Worm (Caenorhabditis elegans) whole organism, L1 larva: ENCODE data around the gene sra-2.
A peak's percentile ranks its signal among the peaks of the same experiment; 100 is the strongest.

Experiments used
- C04F5.9 ChIP-seq: sonication (generic microtip); optimal IDR thresholded peaks from 2 replicates; lab custom pipeline; 2016; ENCODE audit warnings: missing genetic modification characterization, missing compliant biosample characterization
- F16B12.6 ChIP-seq: fragments of 150-350 bp; optimal IDR thresholded peaks from 2 replicates; lab custom pipeline; 2014; ENCODE audit warnings: missing biosample characterization, missing genetic modification characterization
- alr-1 ChIP-seq: fragments of 200-800 bp; sonication (Bioruptor generic); optimal IDR thresholded peaks from 2 replicates; lab custom pipeline; 2018; ENCODE audit warnings: borderline replicate concordance, mild to moderate bottlenecking, missing genetic modification characterization, missing compliant biosample characterization
- ama-1 ChIP-seq: fragments of 150-350 bp; optimal IDR thresholded peaks from 2 replicates; lab custom pipeline; 2014
- ceh-8 ChIP-seq: fragments of 200-800 bp; sonication (Bioruptor generic); optimal IDR thresholded peaks from 2 replicates; lab custom pipeline; 2018; ENCODE audit warnings: mild to moderate bottlenecking, missing genetic modification characterization, moderate library complexity, missing compliant biosample characterization
- efl-1 ChIP-seq, 4 experiments: fragments of 150-350 bp; optimal IDR thresholded peaks in 3 of 4; peaks in 1 of 4; 1 replicate in 1 of 4; 2 replicates in 3 of 4; lab custom pipeline; 2014; ENCODE audit warnings: missing biosample characterization in 2 of 4, missing genetic modification characterization in 2 of 4, missing genetic modification reagents in 2 of 4
- ets-5 ChIP-seq: fragments of 200-800 bp; sonication (Bioruptor generic); IDR thresholded peaks from 2 replicates; pipeline ENCODE4 v1.3.6; 2022; ENCODE audit warnings: missing genetic modification characterization, missing compliant biosample characterization
- fkh-4 ChIP-seq: sonication (generic microtip); optimal IDR thresholded peaks from 2 replicates; lab custom pipeline; 2016; ENCODE audit warnings: missing compliant biosample characterization, missing genetic modification characterization, borderline replicate concordance
- hlh-17 ChIP-seq: fragments of 200-800 bp; sonication (Bioruptor generic); optimal IDR thresholded peaks from 2 replicates; lab custom pipeline; 2018; ENCODE audit warnings: missing genetic modification characterization, mild to moderate bottlenecking, missing compliant biosample characterization, moderate library complexity, borderline replicate concordance
- irx-1 ChIP-seq: sonication (generic microtip); optimal IDR thresholded peaks from 2 replicates; lab custom pipeline; 2016; ENCODE audit warnings: missing genetic modification characterization, missing compliant biosample characterization
- isw-1 ChIP-seq: fragments of 200-800 bp; sonication (Bioruptor generic); IDR thresholded peaks from 2 replicates; pipeline ENCODE4 v1.3.6; 2022; ENCODE audit warnings: missing genetic modification characterization, missing compliant biosample characterization
- jun-1 ChIP-seq: fragments of 150-350 bp; optimal IDR thresholded peaks from 2 replicates; lab custom pipeline; 2014; ENCODE audit warnings: missing biosample characterization, missing genetic modification reagents, missing genetic modification characterization
- lin-14 ChIP-seq: fragments of 200-800 bp; sonication (Bioruptor generic); optimal IDR thresholded peaks from 2 replicates; lab custom pipeline; 2018; ENCODE audit warnings: mild to moderate bottlenecking, missing genetic modification characterization, moderate library complexity, missing compliant biosample characterization
- lsy-2 ChIP-seq, 2 experiments: fragments of 150-350 bp; optimal IDR thresholded peaks; 2 replicates each; lab custom pipeline; 2014; ENCODE audit warnings: missing biosample characterization in 2 of 2, missing genetic modification characterization in 2 of 2
- mep-1 ChIP-seq: fragments of 150-350 bp; optimal IDR thresholded peaks from 2 replicates; lab custom pipeline; 2014; ENCODE audit warnings: missing biosample characterization, missing genetic modification characterization
- nhr-11 ChIP-seq: fragments of 150-350 bp; optimal IDR thresholded peaks from 2 replicates; lab custom pipeline; 2014; ENCODE audit warnings: missing biosample characterization, missing genetic modification characterization
- nhr-20 ChIP-seq: sonication (generic microtip); optimal IDR thresholded peaks from 2 replicates; lab custom pipeline; 2016; ENCODE audit warnings: mild to moderate bottlenecking, missing genetic modification characterization, missing compliant biosample characterization
- nhr-77 ChIP-seq: fragments of 150-350 bp; optimal IDR thresholded peaks from 2 replicates; lab custom pipeline; 2014; ENCODE audit warnings: missing biosample characterization, missing genetic modification characterization
- nhr-85 ChIP-seq: sonication (generic microtip); peaks from one replicate; lab custom pipeline; 2016; ENCODE audit warnings: missing genetic modification characterization, inconsistent platforms, missing compliant biosample characterization
- nhr-90 ChIP-seq: sonication (generic microtip); optimal IDR thresholded peaks from 2 replicates; lab custom pipeline; 2016; ENCODE audit warnings: mild to moderate bottlenecking, missing genetic modification characterization, missing compliant biosample characterization; ENCODE audit not compliant: poor library complexity
- pqm-1 ChIP-seq: sonication (generic microtip); optimal IDR thresholded peaks from 3 replicates; lab custom pipeline; 2017; ENCODE audit warnings: missing biosample characterization, missing genetic modification characterization
- snpc-4 ChIP-seq: fragments of 150-350 bp; optimal IDR thresholded peaks from 2 replicates; lab custom pipeline; 2014; ENCODE audit warnings: missing biosample characterization, missing genetic modification characterization
- sptf-1 ChIP-seq: fragments of 150-350 bp; optimal IDR thresholded peaks from 2 replicates; lab custom pipeline; 2014; ENCODE audit warnings: missing biosample characterization, missing genetic modification characterization
- unc-30 ChIP-seq: sonication (generic microtip); optimal IDR thresholded peaks from 2 replicates; lab custom pipeline; 2017; ENCODE audit warnings: missing biosample characterization, missing genetic modification characterization
- zag-1 ChIP-seq: fragments of 150-350 bp; optimal IDR thresholded peaks from 2 replicates; lab custom pipeline; 2014; ENCODE audit warnings: missing biosample characterization, missing genetic modification characterization

The sra-2 gene

DNA sequence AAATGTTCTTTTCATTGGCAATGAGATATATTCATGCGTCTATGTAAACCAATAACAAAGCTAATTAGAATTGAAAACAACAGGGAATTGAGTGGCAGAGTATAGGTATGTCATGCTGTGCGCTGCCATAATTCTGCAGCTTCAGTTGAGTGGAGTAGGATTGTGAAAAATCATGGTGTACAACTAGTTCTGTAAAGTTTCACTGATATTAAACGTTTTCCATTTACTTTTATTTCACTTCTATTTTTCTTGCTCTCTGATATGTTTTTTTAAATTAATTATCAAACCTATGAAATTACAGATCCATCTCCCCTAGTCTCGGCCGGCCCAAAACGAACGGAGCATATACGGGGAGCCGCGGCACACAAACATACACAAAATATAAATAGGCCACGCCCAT lies 47.1 kb downstream of the sra-2 start, which contains the start of gene exc-7:
Gene exc-7, plus strand, starts transcription at position 301 of the 400 bp plus-strand sequence.
- TF ChIP-seq alr-1 (tag; lab: Kevin White, UChicago) (no peak), nhr-85 (tag; lab: Kevin White, UChicago) (no peak), efl-1 (optimal IDR thresholded peaks at IDR 0.05; lab: Kevin White, UChicago) (no peak), efl-1 (GFP tag; optimal IDR thresholded peaks at IDR 0.05 in 1 of 2; lab: Kevin White, UChicago) (peak in 1 of 2 experiments; percentile 61), jun-1 (tag; lab: Kevin White, UChicago) (no peak), ama-1 (lab: Kevin White, UChicago) (no peak)

- no peak for TF ChIP-seq zag-1 (tag; lab: Kevin White, UChicago)
- TF ChIP-seq lin-14 (GFP tag; lab: Kevin White, UChicago): peak; percentile 15
- TF ChIP-seq F16B12.6 (tag; lab: Kevin White, UChicago): no peak
- no peak for TF ChIP-seq irx-1 (tag; lab: Kevin White, UChicago)
- no peak for TF ChIP-seq lsy-2 (tag; optimal IDR thresholded peaks at IDR 0.05; lab: Kevin White, UChicago)
- no peak for TF ChIP-seq nhr-90 (tag; lab: Kevin White, UChicago)
These were observed 48.1 kb downstream of the sra-2 start for ce11 chrII:9576707-9577106.

- TF ChIP-seq nhr-77: no peak
- TF ChIP-seq nhr-20 (tag; lab: Kevin White, UChicago): no peak
- no peak for TF ChIP-seq hlh-17 (GFP tag; lab: Kevin White, UChicago)
- TF ChIP-seq mep-1 (tag; lab: Kevin White, UChicago): no peak
- TF ChIP-seq fkh-4 (tag; lab: Kevin White, UChicago): no peak
- TF ChIP-seq unc-30 (tag; lab: Kevin White, UChicago): no peak
- TF ChIP-seq C04F5.9 (tag; lab: Kevin White, UChicago): no peak
- no peak for TF ChIP-seq pqm-1
- TF ChIP-seq snpc-4 (tag; lab: Kevin White, UChicago): no peak
- TF ChIP-seq nhr-11 (tag; lab: Kevin White, UChicago): no peak
- no peak for TF ChIP-seq ama-1 (lab: Kevin White, UChicago)
- no peak for TF ChIP-seq ets-5
- TF ChIP-seq sptf-1: no peak
- no peak for TF ChIP-seq alr-1 (tag; lab: Kevin White, UChicago)
- TF ChIP-seq ceh-8 (GFP tag; lab: Kevin White, UChicago): no peak
- TF ChIP-seq isw-1 (GFP tag; lab: Robert Waterston, UW): no peak
- no peak for TF ChIP-seq lin-14 (GFP tag; lab: Kevin White, UChicago)
- TF ChIP-seq efl-1 (optimal IDR thresholded peaks at IDR 0.05; lab: Kevin White, UChicago): no peak
- TF ChIP-seq efl-1 (GFP tag; optimal IDR thresholded peaks at IDR 0.05 in 1 of 2; lab: Kevin White, UChicago): no peak
These were observed 49.0 kb downstream of the sra-2 start for ce11 chrII:9577630-9578029.
